Worm (Caenorhabditis elegans): ENCODE results near the gene sdha-1.
A peak's percentile ranks its signal among the peaks of the same experiment; 100 is the strongest.
"Not testable (repeated sequence)": the region's sequence is repeated elsewhere in the genome, so short reads cannot be mapped to it uniquely, and the experiment has no call there.

Gene sdha-1

DNA sequence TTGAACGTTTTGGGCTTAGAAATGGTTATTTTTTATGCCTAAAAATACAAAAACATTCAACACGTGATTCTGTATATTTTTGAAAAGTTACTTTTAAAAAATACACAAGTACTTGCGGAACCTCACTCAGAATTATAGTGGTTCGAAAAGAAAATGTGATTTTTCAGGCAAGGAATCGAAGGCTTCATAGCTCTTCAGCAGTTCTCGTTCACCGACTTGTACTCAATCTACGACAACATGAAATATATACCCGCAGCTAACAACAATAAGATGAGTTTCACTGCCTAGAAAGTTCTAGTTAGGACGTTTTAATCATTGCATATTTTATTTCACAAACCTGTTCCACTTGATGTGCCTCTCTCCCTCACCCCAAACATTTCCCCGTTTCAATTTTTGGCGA, 16.8 kb upstream of the sdha-1 start:
- TF ChIP-seq aly-1 (tag; optimal IDR thresholded peaks at IDR 0.05) (no peak), sea-1 (GFP tag; conservative IDR thresholded peaks at IDR 0.05) (no peak), hmg-4 (GFP tag; optimal IDR thresholded peaks at IDR 0.05) (no peak), pes-1 (GFP tag; IDR thresholded peaks at IDR 0.05) (no peak), F13C5.2 (tag; optimal IDR thresholded peaks at IDR 0.05) (no peak), tbx-11 (GFP tag; IDR thresholded peaks at IDR 0.05) (no peak), ceh-13 (GFP tag; optimal IDR thresholded peaks at IDR 0.05) (no peak)

DNA sequence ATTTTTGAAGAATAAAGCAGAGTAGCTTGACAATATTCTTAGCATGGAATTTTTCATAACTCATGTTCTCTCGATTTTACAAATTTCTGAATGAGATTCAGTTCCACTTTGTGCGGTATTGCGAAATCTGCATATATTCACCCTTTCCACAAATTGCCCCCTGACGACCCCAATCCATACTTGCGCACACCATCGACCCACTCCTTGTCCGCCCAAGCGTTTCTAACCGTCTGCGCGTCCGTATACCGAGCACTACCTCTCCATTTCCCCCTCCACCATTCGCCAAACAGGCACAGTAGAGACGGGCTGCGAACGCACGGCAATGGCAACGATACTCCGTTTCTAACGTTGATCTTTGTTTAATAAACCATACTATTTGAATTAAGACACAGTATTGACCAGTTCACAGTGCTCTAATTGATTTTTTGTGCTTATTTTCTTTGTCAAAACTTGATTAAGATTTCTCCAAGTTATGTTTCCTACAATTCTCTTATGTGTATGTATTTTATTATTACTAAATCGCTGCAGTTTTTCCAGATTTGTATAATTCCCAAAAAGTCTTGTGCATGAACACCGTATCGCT, 10.9 kb upstream of the sdha-1 start, which contains the start of gene utx-1:
Gene utx-1, plus strand, starts transcription at position 533 of the 583 bp plus-strand sequence.
- TF ChIP-seq hmg-4 (GFP tag; optimal IDR thresholded peaks at IDR 0.05) (peak; percentile 43), F13C5.2 (tag; optimal IDR thresholded peaks at IDR 0.05) (peak; percentile 45), aly-1 (tag; optimal IDR thresholded peaks at IDR 0.05) (peak; percentile 43), hnd-1 (tag; optimal IDR thresholded peaks at IDR 0.05) (no peak), ama-1 (optimal IDR thresholded peaks at IDR 0.05) (no peak)

DNA sequence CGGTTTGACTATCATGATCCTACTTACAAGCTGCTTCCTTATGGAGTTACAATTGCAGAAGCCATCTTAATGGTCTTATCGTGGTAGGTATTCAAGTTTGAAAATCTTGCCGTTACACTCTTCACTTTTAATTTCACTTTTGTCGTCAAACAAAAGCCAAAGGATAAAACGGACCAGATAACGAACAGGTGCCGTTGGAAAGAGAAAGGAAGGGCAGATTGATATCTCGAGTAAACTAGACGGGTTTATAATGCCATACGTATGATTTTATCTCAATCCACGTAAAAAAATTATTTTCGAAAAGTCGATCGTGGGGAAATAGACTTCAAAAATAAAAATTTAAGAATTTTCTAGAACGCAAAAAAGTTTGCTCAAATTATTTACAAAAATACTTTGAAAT, 8.2 kb upstream of the sdha-1 start:
- TF ChIP-seq hmg-4 (GFP tag; optimal IDR thresholded peaks at IDR 0.05): no peak

DNA sequence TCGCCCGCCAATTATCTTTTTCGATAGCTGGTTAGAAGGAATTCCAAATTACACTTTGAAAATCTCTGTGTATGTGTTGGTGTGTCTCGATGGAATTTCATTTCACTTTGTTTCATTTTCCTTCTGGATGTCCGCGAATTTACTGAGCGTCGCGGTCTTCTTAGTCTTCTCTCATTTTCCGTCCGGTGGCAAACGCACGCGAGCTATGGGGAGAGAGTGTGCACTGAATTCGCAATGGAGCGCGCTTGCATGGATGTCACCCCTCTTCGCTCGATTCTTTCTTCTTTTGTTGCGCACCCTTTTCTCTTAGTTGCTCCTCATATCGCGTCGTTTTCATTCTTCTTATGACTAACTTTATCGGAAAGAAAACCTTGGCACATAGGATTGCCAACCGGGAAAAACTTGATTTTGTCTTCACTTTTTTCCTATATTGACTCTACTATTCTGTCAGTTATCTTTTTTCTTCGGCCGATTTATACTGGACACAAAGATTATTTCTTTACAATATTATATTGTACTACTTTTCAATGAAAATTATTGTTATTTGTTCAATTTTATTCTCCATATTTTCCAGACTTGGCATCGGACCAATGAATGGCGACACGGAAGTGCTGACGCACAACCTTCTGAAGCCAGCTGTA, 6.0 kb upstream of the sdha-1 start, which contains the start of gene dhhc-14:
Gene dhhc-14, plus strand, starts transcription at position 591 of the 641 bp plus-strand sequence.
- TF ChIP-seq tbx-11 (GFP tag; IDR thresholded peaks at IDR 0.05): 0 out of 2 replicates have a peak, but pooled peaks have one; percentile 18
- peak; percentile 31 for TF ChIP-seq F13C5.2 (tag; optimal IDR thresholded peaks at IDR 0.05)
- peak; percentile 53 for TF ChIP-seq hmg-4 (GFP tag; optimal IDR thresholded peaks at IDR 0.05)
- TF ChIP-seq sea-1 (GFP tag; conservative IDR thresholded peaks at IDR 0.05): no peak

DNA sequence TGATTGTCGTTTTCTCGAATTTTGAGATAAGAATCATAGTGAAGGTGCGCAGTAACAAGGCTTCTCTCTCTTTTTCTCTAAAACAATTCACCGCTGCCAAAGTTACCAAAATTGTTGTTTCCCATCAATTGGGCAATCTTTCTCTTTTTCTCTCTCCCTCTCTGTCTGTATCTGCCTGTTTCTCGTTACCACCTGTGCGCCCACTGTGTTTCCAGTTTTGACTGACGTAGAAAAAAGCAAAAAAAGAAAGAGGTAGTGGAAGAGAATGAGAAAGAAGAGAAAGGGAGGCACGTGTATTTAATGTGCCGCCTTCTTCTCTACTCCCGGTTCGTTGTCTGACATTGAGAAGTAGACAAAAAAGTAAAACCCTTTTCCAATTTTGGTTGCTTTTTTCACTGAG, 4.3 kb upstream of the sdha-1 start:
- no peak for TF ChIP-seq aly-1 (tag; optimal IDR thresholded peaks at IDR 0.05)

DNA sequence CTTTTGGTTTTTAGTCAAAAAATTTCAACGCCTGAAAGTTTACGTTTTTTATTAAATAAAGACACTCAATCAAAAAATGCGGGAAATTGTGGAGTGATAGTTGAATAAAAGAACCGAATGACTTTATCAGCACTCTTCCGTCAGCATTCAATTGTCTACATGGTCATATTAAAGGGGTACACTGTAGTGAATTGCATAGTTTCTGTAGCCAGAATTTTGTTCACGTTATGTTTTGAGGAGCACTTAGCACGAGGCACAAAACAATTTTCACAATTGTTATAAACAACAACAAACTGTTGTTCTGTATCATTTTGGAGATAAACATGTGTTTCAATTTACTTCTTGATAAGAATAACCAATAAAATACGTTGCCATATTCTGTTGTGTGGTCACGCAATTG, 3.2 kb upstream of the sdha-1 start, which contains the start of gene D2021.4:
Gene D2021.4, minus strand, starts transcription at position 48 of the 400 bp plus-strand sequence.
- TF ChIP-seq ceh-36 (tag; optimal IDR thresholded peaks at IDR 0.05) (no peak), pes-1 (GFP tag; IDR thresholded peaks at IDR 0.05) (no peak), tbx-11 (GFP tag; IDR thresholded peaks at IDR 0.05) (no peak), flt-1 (GFP tag; IDR thresholded peaks at IDR 0.05) (no peak), ceh-13 (GFP tag; optimal IDR thresholded peaks at IDR 0.05) (no peak), sea-1 (GFP tag; conservative IDR thresholded peaks at IDR 0.05) (no peak), ets-7 (tag; optimal IDR thresholded peaks at IDR 0.05) (no peak), tbx-37 (GFP tag; conservative IDR thresholded peaks at IDR 0.05) (no peak), F13C5.2 (tag; optimal IDR thresholded peaks at IDR 0.05) (no peak), tra-4 (tag; optimal IDR thresholded peaks at IDR 0.05) (no peak), B0310.2 (tag; optimal IDR thresholded peaks at IDR 0.05) (no peak), scrt-1 (GFP tag; IDR thresholded peaks at IDR 0.05) (no peak), aly-1 (tag; optimal IDR thresholded peaks at IDR 0.05) (no peak), hnd-1 (tag; optimal IDR thresholded peaks at IDR 0.05) (no peak), hmbx-1 (tag; optimal IDR thresholded peaks at IDR 0.05) (no peak), ama-1 (optimal IDR thresholded peaks at IDR 0.05) (no peak), hmg-4 (GFP tag; optimal IDR thresholded peaks at IDR 0.05) (no peak)

DNA sequence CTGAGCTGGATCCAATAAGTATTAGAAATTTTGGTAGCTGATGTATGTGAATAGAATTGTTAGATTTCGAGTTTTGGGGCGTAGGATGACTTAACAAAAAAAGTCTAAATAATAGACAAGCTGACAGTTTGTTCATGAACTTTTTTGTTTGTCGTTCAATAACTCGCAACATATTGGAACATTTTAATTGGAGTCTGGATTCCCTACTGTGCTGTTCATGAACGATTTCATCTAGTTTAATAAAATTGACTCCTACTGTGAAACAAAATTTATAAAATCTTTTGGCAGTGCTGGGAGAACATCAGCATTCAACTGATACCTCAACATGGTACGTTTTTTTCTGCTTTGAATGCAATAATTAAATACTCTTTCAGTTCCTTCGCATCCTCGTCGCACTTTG, 4.3 kb downstream of the sdha-1 start, which contains the start of gene nspc-7:
Gene nspc-7, plus strand, starts transcription at position 301 of the 400 bp plus-strand sequence.
- TF ChIP-seq hmg-4 (GFP tag; optimal IDR thresholded peaks at IDR 0.05); ama-1 (optimal IDR thresholded peaks at IDR 0.05); tbx-11 (GFP tag; IDR thresholded peaks at IDR 0.05): not testable (repeated sequence)

DNA sequence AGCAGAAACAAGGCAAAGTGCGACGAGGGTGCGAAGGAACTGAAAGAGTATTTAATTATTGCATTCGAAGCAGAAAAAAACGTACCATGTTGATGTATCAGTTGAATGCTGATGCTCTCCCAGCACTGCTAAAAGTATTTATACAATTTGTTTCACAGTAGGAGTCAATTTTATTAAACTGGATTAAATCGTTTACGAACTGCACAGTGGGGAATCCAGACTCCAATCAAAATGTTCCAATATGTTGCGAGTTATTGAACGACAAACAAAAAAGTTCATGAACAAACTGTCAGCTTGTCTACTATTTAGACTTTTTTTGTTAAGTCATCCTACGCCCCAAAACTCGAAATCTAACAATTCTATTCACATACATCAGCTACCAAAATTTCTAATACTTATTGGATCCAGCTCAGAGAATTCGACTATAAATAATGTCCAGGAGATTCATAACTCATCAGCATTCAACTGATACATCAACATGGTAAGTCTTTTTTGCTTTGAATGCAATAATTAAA, 7.5 kb downstream of the sdha-1 start, which contains the start of the genes nspc-4 and nspc-5:
Gene nspc-4, minus strand, starts transcription at position 101 of the 515 bp plus-strand sequence.
Gene nspc-5, plus strand, starts transcription at position 465 of the 515 bp plus-strand sequence.
- not testable (repeated sequence) for TF ChIP-seq pes-1 (GFP tag; IDR thresholded peaks at IDR 0.05); ets-7 (tag; optimal IDR thresholded peaks at IDR 0.05); F13C5.2 (tag; optimal IDR thresholded peaks at IDR 0.05)

DNA sequence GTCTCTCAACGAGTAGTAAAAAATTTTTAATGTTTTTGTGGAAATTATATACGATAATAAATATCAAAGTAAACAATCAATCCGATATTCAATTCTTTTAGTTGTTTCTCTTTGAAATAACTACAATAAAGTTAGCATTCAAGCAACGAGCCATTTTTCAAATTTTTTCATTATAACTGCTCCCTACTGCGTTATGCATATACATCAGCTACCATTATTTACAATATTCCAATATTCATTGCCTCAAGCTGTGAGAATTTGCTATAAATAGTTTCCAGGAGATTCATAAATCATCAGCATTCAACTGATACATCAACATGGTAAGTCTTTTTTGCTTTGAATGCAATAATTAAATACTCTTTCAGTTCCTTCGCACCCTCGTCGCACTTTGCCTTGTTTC, 9.0 kb downstream of the sdha-1 start, which contains the start of gene nspc-3:
Gene nspc-3, plus strand, starts transcription at position 301 of the 400 bp plus-strand sequence.
- TF ChIP-seq scrt-1 (GFP tag; IDR thresholded peaks at IDR 0.05): no peak
- TF ChIP-seq hmbx-1 (tag; optimal IDR thresholded peaks at IDR 0.05): no peak
- no peak for TF ChIP-seq hmg-4 (GFP tag; optimal IDR thresholded peaks at IDR 0.05)
- TF ChIP-seq ama-1 (optimal IDR thresholded peaks at IDR 0.05): no peak
- TF ChIP-seq aly-1 (tag; optimal IDR thresholded peaks at IDR 0.05): no peak
- TF ChIP-seq tra-4 (tag; optimal IDR thresholded peaks at IDR 0.05): no peak
- no peak for TF ChIP-seq tbx-37 (GFP tag; conservative IDR thresholded peaks at IDR 0.05)
- no peak for TF ChIP-seq ceh-13 (GFP tag; optimal IDR thresholded peaks at IDR 0.05)
- TF ChIP-seq hnd-1 (tag; optimal IDR thresholded peaks at IDR 0.05): no peak
- TF ChIP-seq flt-1 (GFP tag; IDR thresholded peaks at IDR 0.05): no peak
- TF ChIP-seq F13C5.2 (tag; optimal IDR thresholded peaks at IDR 0.05): no peak
- no peak for TF ChIP-seq B0310.2 (tag; optimal IDR thresholded peaks at IDR 0.05)
- no peak for TF ChIP-seq pes-1 (GFP tag; IDR thresholded peaks at IDR 0.05)
- TF ChIP-seq ceh-36 (tag; optimal IDR thresholded peaks at IDR 0.05): no peak
- TF ChIP-seq tbx-11 (GFP tag; IDR thresholded peaks at IDR 0.05): no peak
- no peak for TF ChIP-seq sea-1 (GFP tag; conservative IDR thresholded peaks at IDR 0.05)
- TF ChIP-seq ets-7 (tag; optimal IDR thresholded peaks at IDR 0.05): no peak
